Worm (Caenorhabditis elegans) whole organism, L4/young adult: Measurements from ENCODE around the gene D2096.6.
"Not testable (repeated sequence)": the region's sequence is repeated elsewhere in the genome, so short reads cannot be mapped to it uniquely, and the experiment has no call there.

Experiments
- W03F9.2 ChIP-seq: fragments of 150-350 bp; optimal IDR thresholded peaks from 2 replicates; lab custom pipeline; 2014; ENCODE audit warnings: missing biosample characterization, missing genetic modification characterization
- dao-5 ChIP-seq: sonication (generic microtip); optimal IDR thresholded peaks from 2 replicates; lab custom pipeline; 2016; ENCODE audit warnings: missing genotype, missing genetic modification characterization, moderate library complexity, missing compliant biosample characterization
- him-1 ChIP-seq: sonication (generic microtip); optimal IDR thresholded peaks from 2 replicates; lab custom pipeline; 2016; ENCODE audit warnings: missing genotype, missing genetic modification reagents, missing genetic modification characterization, missing compliant biosample characterization

D2096.6 gene

ce11 chrIV:8369135-8369534 is at the start of gene D2096.6:
TSS of gene D2096.6 (minus strand) at chrIV:8369235.
- TF ChIP-seq W03F9.2 (tag; lab: Kevin White, UChicago) = no peak
- TF ChIP-seq him-1 = no peak
- TF ChIP-seq dao-5 (tag; lab: Kevin White, UChicago) = no peak

DNA sequence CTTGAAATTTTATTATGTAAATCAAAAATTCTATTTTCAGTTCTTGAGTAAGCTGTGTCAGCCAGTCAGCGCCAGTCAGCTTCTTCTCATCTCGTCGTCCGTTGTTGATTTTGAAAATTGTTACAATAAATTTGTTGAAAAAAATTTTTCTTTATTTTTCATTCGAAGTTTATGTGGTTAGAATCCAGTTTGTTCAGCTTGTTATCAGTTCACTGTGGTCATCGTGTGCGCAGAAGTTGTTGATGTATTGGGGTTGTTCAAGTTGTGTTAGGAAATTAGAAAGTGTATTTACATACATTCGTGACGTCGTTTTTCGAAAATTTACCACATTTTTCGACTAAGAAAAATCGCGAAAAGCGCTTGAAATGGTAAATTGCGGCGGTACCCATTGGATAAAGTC is 28.8 kb upstream of the D2096.6 start:
- TF ChIP-seq dao-5 (tag; lab: Kevin White, UChicago) (no peak), him-1 (no peak), W03F9.2 (tag; lab: Kevin White, UChicago) (no peak)

DNA sequence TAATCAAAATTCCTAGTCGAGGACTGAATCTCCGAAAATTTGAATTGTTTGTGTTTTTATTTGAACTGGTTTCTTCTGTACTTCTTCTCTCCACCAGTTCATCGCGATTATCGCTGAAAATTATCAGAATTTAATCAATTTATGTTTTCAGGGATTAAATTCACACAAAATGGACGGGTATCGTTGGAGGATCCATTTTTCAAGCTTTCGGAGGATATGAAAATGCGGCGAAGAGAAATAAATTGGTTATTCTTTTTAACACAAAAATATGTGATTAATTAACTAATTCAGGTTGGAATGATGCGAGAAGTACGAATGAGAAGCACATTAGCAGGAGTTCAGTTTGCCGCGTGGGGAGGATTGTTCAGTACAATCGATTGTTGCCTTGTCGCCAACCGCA is 27.3 kb upstream of the D2096.6 start, which contains the start of gene timm-17B.2:
TSS of gene timm-17B.2 (plus strand) at position 301 of the 400 bp plus-strand sequence.
- no peak for TF ChIP-seq W03F9.2 (tag; lab: Kevin White, UChicago)
- no peak for TF ChIP-seq him-1
- no peak for TF ChIP-seq dao-5 (tag; lab: Kevin White, UChicago)

DNA sequence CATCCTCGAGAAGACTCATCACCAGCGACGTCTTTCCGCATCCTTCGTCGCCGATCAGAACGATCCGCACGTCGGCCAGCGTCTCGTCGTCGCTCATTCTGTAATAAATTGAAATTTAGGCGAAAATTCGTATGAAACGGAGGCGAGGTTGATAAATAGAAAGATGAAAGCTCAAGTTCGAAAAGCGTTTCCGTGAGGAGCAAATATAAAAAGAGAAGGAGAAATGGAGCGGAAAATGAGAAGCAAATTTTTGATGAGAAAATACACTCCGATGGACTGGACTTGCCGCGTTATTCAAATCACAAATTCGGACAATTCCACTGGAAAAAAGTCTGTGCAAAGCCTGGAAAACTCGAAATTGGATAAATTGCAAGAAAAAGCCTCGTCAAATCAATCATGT is 25.1 kb upstream of the D2096.6 start, which contains the start of gene D2096.11:
TSS of gene D2096.11 (minus strand) at position 101 of the 400 bp plus-strand sequence.
- TF ChIP-seq W03F9.2 (tag; lab: Kevin White, UChicago) = no peak
- TF ChIP-seq dao-5 (tag; lab: Kevin White, UChicago) = no peak
- TF ChIP-seq him-1 = no peak

ce11 chrIV:8389139-8389538 is 20.1 kb upstream of the D2096.6 start, which contains the start of gene D2096.10:
TSS of gene D2096.10 (minus strand) at chrIV:8389239.
- not testable (repeated sequence) for TF ChIP-seq W03F9.2 (tag; lab: Kevin White, UChicago); him-1; dao-5 (tag; lab: Kevin White, UChicago)

- TF ChIP-seq him-1 (no peak), W03F9.2 (tag; lab: Kevin White, UChicago) (no peak), dao-5 (tag; lab: Kevin White, UChicago) (no peak)
Measured at ce11 chrIV:8385662-8386061, 16.6 kb upstream of the D2096.6 start.

ce11 chrIV:8384737-8385136 is 15.7 kb upstream of the D2096.6 start:
- TF ChIP-seq him-1 = no peak
- no peak for TF ChIP-seq dao-5 (tag; lab: Kevin White, UChicago)
- TF ChIP-seq W03F9.2 (tag; lab: Kevin White, UChicago) = no peak

DNA sequence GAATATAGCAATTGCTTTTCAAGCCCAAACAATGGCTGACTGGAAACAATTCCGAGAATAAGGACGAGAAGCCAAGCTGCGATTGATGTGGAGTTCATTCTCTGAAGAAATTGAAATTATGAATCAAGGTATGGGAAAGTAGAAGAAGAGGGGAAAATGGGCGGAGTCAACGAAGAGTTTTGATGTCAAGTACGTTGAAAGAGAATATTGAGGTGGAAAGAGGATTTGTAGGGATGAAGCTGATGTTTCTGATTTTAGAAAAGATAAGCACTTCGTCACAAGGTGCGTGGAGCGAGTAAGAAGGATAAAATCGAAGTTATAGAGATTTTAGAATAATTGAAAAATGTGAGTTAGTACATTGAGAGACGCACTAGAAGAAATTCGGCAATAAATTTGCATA is 13.7 kb upstream of the D2096.6 start, which contains the start of gene D2096.9:
TSS of gene D2096.9 (minus strand) at position 101 of the 400 bp plus-strand sequence.
- TF ChIP-seq him-1 (no peak), W03F9.2 (tag; lab: Kevin White, UChicago) (no peak), dao-5 (tag; lab: Kevin White, UChicago) (no peak)

DNA sequence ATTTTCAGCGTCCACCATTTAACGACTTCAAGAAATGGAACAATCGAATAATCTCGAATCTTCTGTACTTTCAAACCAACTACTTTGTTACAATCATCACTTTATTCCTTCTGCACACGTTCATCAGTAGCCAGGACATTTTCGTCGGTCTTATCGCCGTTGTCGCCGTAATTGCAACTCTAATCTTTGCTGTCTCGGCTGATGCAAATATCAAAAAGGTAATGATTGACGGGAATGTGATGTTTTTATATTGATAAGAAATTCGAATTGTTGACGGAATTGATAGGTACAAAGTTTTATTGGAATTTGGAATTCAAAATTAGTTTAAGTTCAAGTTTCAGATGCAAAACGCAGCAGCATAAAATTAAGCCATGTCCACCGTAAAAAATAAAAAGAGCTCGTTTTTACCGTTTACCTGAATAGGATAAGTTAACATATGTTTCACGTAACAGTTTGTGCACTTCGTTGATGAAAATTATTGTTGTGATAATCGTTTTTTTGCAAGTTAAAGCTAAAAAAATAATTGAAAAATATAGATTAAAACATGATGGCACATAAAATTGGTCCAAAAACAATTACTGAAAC is 11.3 kb upstream of the D2096.6 start:
- no peak for TF ChIP-seq him-1
- no peak for TF ChIP-seq dao-5 (tag; lab: Kevin White, UChicago)
- no peak for TF ChIP-seq W03F9.2 (tag; lab: Kevin White, UChicago)

DNA sequence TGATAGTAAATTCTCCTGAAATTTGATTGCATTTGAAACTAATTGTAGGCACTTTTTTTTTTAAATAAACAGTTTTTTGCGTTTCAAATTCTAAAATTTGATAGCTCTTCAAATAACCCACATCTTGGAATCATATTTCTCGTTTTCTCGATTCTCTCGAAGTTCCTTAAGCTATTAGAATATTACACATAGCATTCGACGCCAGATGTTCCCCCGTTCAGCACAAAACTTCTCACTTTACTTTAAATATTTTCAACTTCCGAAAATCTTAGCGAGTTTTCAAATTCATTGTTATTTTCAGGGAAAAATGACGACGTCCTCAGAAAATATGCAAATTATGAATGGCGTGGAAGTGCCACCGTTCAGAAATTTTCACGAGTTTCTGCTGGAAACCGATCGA is 10.6 kb upstream of the D2096.6 start, which contains the start of gene praf-3:
TSS of gene praf-3 (plus strand) at position 301 of the 400 bp plus-strand sequence.
- TF ChIP-seq W03F9.2 (tag; lab: Kevin White, UChicago) = no peak
- no peak for TF ChIP-seq him-1
- TF ChIP-seq dao-5 (tag; lab: Kevin White, UChicago) = no peak

DNA sequence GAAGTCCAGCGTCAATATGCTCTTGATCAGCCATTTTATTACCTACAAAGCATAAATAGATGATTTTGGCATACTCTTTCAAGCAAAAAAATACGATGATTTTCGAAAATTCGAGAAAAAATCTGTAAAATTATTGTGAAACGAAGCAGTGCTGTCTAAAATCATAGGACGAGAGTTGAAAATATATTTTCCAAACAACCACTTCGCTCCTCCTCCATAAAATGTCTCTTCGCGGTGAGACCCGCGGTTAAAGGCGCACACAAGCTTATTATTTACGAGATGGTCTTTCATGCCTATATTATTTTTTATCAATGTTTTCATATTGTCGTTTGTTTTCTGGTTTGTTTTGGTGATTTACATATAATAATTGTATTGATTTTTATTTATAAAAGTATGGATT is 10.2 kb upstream of the D2096.6 start, which contains the start of gene nap-1:
TSS of gene nap-1 (minus strand) at position 42 of the 400 bp plus-strand sequence.
- TF ChIP-seq W03F9.2 (tag; lab: Kevin White, UChicago) (peak; percentile 89), him-1 (no peak)

ce11 chrIV:8378280-8378679 is 9.2 kb upstream of the D2096.6 start:
- no peak for TF ChIP-seq him-1
- no peak for TF ChIP-seq W03F9.2 (tag; lab: Kevin White, UChicago)
- TF ChIP-seq dao-5 (tag; lab: Kevin White, UChicago) = no peak

ce11 chrIV:8377501-8377900 is 8.5 kb upstream of the D2096.6 start, which contains the start of gene D2096.7:
TSS of gene D2096.7 (minus strand) at chrIV:8377630.
- TF ChIP-seq W03F9.2 (tag; lab: Kevin White, UChicago) (no peak), him-1 (no peak), dao-5 (tag; lab: Kevin White, UChicago) (peak; percentile 26)

DNA sequence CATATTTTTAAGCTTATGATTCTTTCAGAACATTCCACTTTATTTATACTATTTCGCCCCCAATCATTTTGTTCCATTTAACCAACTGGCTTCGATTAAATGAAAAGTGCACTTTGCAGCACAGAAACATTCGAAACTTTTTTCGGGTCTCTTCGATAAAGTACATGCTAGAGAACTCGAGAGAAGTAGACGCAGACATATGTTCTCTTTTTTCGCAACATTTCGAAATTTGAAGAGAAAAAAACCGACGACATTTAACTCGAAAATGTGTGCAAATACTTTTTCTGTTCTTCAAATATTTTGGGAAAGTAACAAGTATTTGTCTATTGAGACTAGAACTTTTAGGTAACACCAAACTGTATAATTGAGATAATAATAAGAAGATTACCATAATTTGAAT is 7.9 kb upstream of the D2096.6 start:
- no peak for TF ChIP-seq W03F9.2 (tag; lab: Kevin White, UChicago)

ce11 chrIV:8375381-8375780 is 6.3 kb upstream of the D2096.6 start:
- TF ChIP-seq W03F9.2 (tag; lab: Kevin White, UChicago) = peak; percentile 70
- TF ChIP-seq dao-5 (tag; lab: Kevin White, UChicago) = no peak
- peak; percentile 48 for TF ChIP-seq him-1
